Worm (Caenorhabditis elegans): ENCODE results near the gene brc-1.

brc-1 gene

DNA sequence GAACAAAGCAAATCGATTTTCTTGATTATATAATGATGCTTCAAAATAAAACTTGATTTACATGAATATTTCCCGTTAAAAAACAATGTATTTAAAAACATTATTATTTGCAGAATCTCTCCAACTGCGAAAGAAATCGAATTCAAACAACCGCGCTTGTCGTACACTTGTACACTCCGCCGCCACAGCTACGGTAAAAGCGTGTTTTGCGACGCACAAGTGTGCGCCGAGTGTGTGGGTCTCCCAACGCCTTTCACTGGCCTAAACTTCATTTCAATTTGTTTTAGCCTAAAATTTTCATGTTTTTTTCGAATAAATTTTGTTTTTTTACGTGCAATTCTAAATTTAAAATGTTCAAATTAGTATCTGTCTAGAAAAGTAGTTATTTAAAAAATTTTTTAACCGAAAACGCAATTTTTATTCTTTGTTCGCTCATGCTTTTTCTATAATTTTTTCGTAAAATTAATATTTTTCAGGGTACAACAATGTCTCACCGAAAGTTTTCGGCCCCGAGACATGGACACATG is 4.7 kb upstream of the brc-1 start, which contains the start of gene rpl-3 (continued):
- TF ChIP-seq egl-18 (GFP tag; IDR thresholded peaks at IDR 0.05): peak; percentile 100
- peak; percentile 93 for TF ChIP-seq mes-4 (tag; optimal IDR thresholded peaks at IDR 0.05)
- TF ChIP-seq hlh-26 (GFP tag; conservative IDR thresholded peaks at IDR 0.05): no peak

DNA sequence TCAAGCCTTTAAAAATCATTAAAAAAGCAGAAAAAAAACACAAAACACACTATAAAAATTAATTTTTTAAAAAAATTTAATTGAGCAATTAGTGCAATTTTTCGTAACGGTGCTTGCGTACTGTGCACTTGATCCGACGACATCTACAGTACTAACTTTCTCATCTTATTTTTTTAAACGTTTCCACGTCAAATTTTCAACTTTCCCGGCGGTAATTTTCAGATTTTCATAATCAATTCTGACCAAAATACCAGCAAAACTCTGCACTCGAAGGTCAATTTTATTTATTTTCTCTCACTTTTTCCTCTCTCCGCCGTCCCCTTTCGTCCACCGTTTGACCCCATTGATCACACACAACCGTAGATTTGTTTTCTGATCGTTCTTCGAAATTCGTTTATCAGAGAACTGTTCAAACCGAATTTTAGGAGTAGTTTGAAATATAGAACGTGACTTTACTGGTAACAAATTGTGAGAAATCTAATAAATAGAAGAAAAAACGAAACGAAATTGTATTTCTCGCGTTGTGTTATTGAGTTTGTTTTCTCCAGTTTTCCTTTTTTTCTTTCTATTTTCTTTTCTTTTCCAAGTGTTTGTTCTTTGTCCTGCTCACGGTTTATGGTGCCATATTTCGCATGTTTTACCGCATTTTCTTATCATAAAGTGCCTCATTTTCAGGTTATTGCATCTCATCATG is 1.2 kb upstream of the brc-1 start, which contains the start of gene acs-19:
TSS of gene acs-19 (plus strand) at position 676 of the 694 bp plus-strand sequence.
- no peak for TF ChIP-seq B0035.1 (tag; optimal IDR thresholded peaks at IDR 0.05)
- TF ChIP-seq B0261.1 (tag; optimal IDR thresholded peaks at IDR 0.05): no peak
- TF ChIP-seq snpc-1.1 (tag; optimal IDR thresholded peaks at IDR 0.05; ENCODE audit: insufficient read depth): no peak
- no peak for TF ChIP-seq K11D2.4 (GFP tag; IDR thresholded peaks at IDR 0.05)
- 0 out of 2 replicates have a peak, but pooled peaks have one; percentile 22 for TF ChIP-seq madf-3 (GFP tag; IDR thresholded peaks at IDR 0.05)
- no peak for TF ChIP-seq lin-26 (GFP tag; IDR thresholded peaks at IDR 0.05)
- no peak for TF ChIP-seq aptf-2 (GFP tag; conservative IDR thresholded peaks at IDR 0.05)
- TF ChIP-seq let-526 (GFP tag; IDR thresholded peaks at IDR 0.05): no peak
- TF ChIP-seq attf-5 (GFP tag; optimal IDR thresholded peaks at IDR 0.05): no peak
- no peak for TF ChIP-seq nhr-80 (tag; optimal IDR thresholded peaks at IDR 0.05)
- TF ChIP-seq rpc-1 (optimal IDR thresholded peaks at IDR 0.05): no peak
- no peak for TF ChIP-seq rpc-1 (tag; optimal IDR thresholded peaks at IDR 0.05)
- no peak for TF ChIP-seq bed-2 (GFP tag; IDR thresholded peaks at IDR 0.05)
- TF ChIP-seq unc-62 (GFP tag; optimal IDR thresholded peaks at IDR 0.05): no peak
- TF ChIP-seq snpc-1.3 (tag; optimal IDR thresholded peaks at IDR 0.05; ENCODE audit: insufficient read depth): no peak
- TF ChIP-seq ztf-18 (tag; optimal IDR thresholded peaks at IDR 0.05): no peak
- no peak for TF ChIP-seq ceh-100 (GFP tag; IDR thresholded peaks at IDR 0.05)
- no peak for TF ChIP-seq attf-6 (GFP tag; IDR thresholded peaks at IDR 0.05)
- peak; percentile 11 for TF ChIP-seq ama-1 (optimal IDR thresholded peaks at IDR 0.05)
- no peak for TF ChIP-seq ama-1 (GFP tag; optimal IDR thresholded peaks at IDR 0.05)
- TF ChIP-seq ekl-4 (GFP tag; IDR thresholded peaks at IDR 0.05): no peak
- TF ChIP-seq somi-1 (GFP tag; optimal IDR thresholded peaks at IDR 0.05): no peak
- no peak for TF ChIP-seq snpc-4 (GFP tag; optimal IDR thresholded peaks at IDR 0.05)
- no peak for TF ChIP-seq snpc-4 (tag; optimal IDR thresholded peaks at IDR 0.05)
- no peak for TF ChIP-seq athp-1 (tag; optimal IDR thresholded peaks at IDR 0.05)
- TF ChIP-seq C06A6.2 (GFP tag; conservative IDR thresholded peaks at IDR 0.05): no peak
- TF ChIP-seq him-1 (tag; optimal IDR thresholded peaks at IDR 0.05): no peak
- TF ChIP-seq Y67H2A.10 (GFP tag; conservative IDR thresholded peaks at IDR 0.05): no peak
- no peak for TF ChIP-seq ztf-6 (GFP tag; IDR thresholded peaks at IDR 0.05)
- no peak for TF ChIP-seq lsy-27 (tag; optimal IDR thresholded peaks at IDR 0.05; ENCODE audit: borderline replicate concordance, insufficient read depth)
- TF ChIP-seq dpl-1 (GFP tag; optimal IDR thresholded peaks at IDR 0.05): peak; percentile 40
- peak; percentile 35 for TF ChIP-seq F33H1.4 (GFP tag; IDR thresholded peaks at IDR 0.05)
- no peak for TF ChIP-seq repo-1 (tag; optimal IDR thresholded peaks at IDR 0.05)
- TF ChIP-seq let-607 (tag; optimal IDR thresholded peaks at IDR 0.05): no peak
- TF ChIP-seq ceh-58 (GFP tag; IDR thresholded peaks at IDR 0.05): no peak
- TF ChIP-seq efl-1 (GFP tag; optimal IDR thresholded peaks at IDR 0.05): peak; percentile 69
- no peak for TF ChIP-seq Y56A3A.18 (GFP tag; IDR thresholded peaks at IDR 0.05)
- no peak for TF ChIP-seq ztf-3 (GFP tag; optimal IDR thresholded peaks at IDR 0.05)
- no peak for TF ChIP-seq fkh-3 (tag; optimal IDR thresholded peaks at IDR 0.05)
- no peak for TF ChIP-seq attf-3 (GFP tag; conservative IDR thresholded peaks at IDR 0.05)
- peak; percentile 19 for TF ChIP-seq lin-40 (tag; optimal IDR thresholded peaks at IDR 0.05)
- no peak for TF ChIP-seq madf-10 (tag; optimal IDR thresholded peaks at IDR 0.05)
- TF ChIP-seq ceh-40 (GFP tag; IDR thresholded peaks at IDR 0.05): no peak
- TF ChIP-seq lag-1 (GFP tag; IDR thresholded peaks at IDR 0.05): no peak
